Fruit fly (Drosophila melanogaster): Measurements from ENCODE around the gene CG17122.

CG17122 gene

dm6 chr3L:20313469-20313868 is 38.3 kb upstream of the CG17122 start, which contains the start of gene alphaSnap (continued):
- TF ChIP-seq fkh (GFP tag; optimal IDR thresholded peaks at IDR 0.05) (peak; percentile 56), CG34406 (GFP tag; optimal IDR thresholded peaks at IDR 0.05) (no peak), CG32006 (GFP tag; optimal IDR thresholded peaks at IDR 0.05) (no peak), Met (GFP tag; optimal IDR thresholded peaks at IDR 0.05) (no peak), CG10669 (GFP tag; optimal IDR thresholded peaks at IDR 0.05) (no peak), CG11902 (GFP tag; optimal IDR thresholded peaks at IDR 0.05) (no peak), OdsH (GFP tag; optimal IDR thresholded peaks at IDR 0.05) (no peak), Hr39 (GFP tag; optimal IDR thresholded peaks at IDR 0.05) (no peak), CG6808 (GFP tag; optimal IDR thresholded peaks at IDR 0.05) (no peak), CG6163 (GFP tag; IDR thresholded peaks at IDR 0.05) (no peak), salr (GFP tag; optimal IDR thresholded peaks at IDR 0.05) (no peak), Eip75B (GFP tag; optimal IDR thresholded peaks at IDR 0.05) (no peak), eg (GFP tag; IDR thresholded peaks at IDR 0.05) (no peak), CG10631 (GFP tag; optimal IDR thresholded peaks at IDR 0.05) (no peak), CG3919 (GFP tag; optimal IDR thresholded peaks at IDR 0.05) (no peak), Hr38 (GFP tag; optimal IDR thresholded peaks at IDR 0.05) (no peak), CG16779 (tag; optimal IDR thresholded peaks at IDR 0.05) (no peak), acj6 (GFP tag; optimal IDR thresholded peaks at IDR 0.05) (no peak), spab (GFP tag; optimal IDR thresholded peaks at IDR 0.05) (no peak), CG11294 (GFP tag; IDR thresholded peaks at IDR 0.05) (no peak)

dm6 chr3L:20309758-20310733 is 34.9 kb upstream of the CG17122 start:
- TF ChIP-seq esn (GFP tag; optimal IDR thresholded peaks at IDR 0.05) (peak; percentile 33), CG11902 (GFP tag; optimal IDR thresholded peaks at IDR 0.05) (no peak), CG3032 (tag; optimal IDR thresholded peaks at IDR 0.05) (peak; percentile 11), CG3919 (GFP tag; optimal IDR thresholded peaks at IDR 0.05) (no peak), CG1621 (tag; optimal IDR thresholded peaks at IDR 0.05) (peak; percentile 80), CG8632 (GFP tag; optimal IDR thresholded peaks at IDR 0.05) (no peak), Smox (GFP tag; optimal IDR thresholded peaks at IDR 0.05) (no peak), CG8319 (GFP tag; optimal IDR thresholded peaks at IDR 0.05) (no peak), svp (GFP tag) (no peak), Sox102F (GFP tag; optimal IDR thresholded peaks at IDR 0.05) (no peak), CG31627 (GFP tag; optimal IDR thresholded peaks at IDR 0.05) (peak; percentile 27), vri (GFP tag; optimal IDR thresholded peaks at IDR 0.05) (no peak), CG6276 (GFP tag; optimal IDR thresholded peaks at IDR 0.05) (no peak), ss (GFP tag; optimal IDR thresholded peaks at IDR 0.05) (no peak), Sox14 (GFP tag; optimal IDR thresholded peaks at IDR 0.05) (peak; percentile 47), Hr4 (GFP tag; optimal IDR thresholded peaks at IDR 0.05) (no peak), topi (GFP tag; optimal IDR thresholded peaks at IDR 0.05) (peak; percentile 23), achi (GFP tag; optimal IDR thresholded peaks at IDR 0.05) (peak; percentile 63), CG6854 (GFP tag; optimal IDR thresholded peaks at IDR 0.05) (no peak), Ets96B (tag; optimal IDR thresholded peaks at IDR 0.05) (no peak), fkh (GFP tag; optimal IDR thresholded peaks at IDR 0.05) (no peak), dsx (GFP tag; optimal IDR thresholded peaks at IDR 0.05; ENCODE audit: poor library complexity, severe bottlenecking) (no peak), pdm3 (GFP tag; optimal IDR thresholded peaks at IDR 0.05) (no peak), Eip75B (GFP tag; optimal IDR thresholded peaks at IDR 0.05) (no peak), cyc (GFP tag; optimal IDR thresholded peaks at IDR 0.05) (peak; percentile 36), Gug (GFP tag; IDR thresholded peaks at IDR 0.05) (no peak), CG11762 (GFP tag; optimal IDR thresholded peaks at IDR 0.05; ENCODE audit: insufficient read depth) (no peak), fd59A (GFP tag; optimal IDR thresholded peaks at IDR 0.05) (no peak), Hr39 (GFP tag; optimal IDR thresholded peaks at IDR 0.05) (no peak), CG11294 (GFP tag; IDR thresholded peaks at IDR 0.05) (no peak), CG7368 (GFP tag; optimal IDR thresholded peaks at IDR 0.05) (no peak), Eip78C (GFP tag) (peak; percentile 61), lz (GFP tag; optimal IDR thresholded peaks at IDR 0.05) (peak; percentile 19), Met (GFP tag; optimal IDR thresholded peaks at IDR 0.05) (no peak), CG10631 (GFP tag; optimal IDR thresholded peaks at IDR 0.05) (no peak), CG9139 (GFP tag; optimal IDR thresholded peaks at IDR 0.05) (no peak)
